Worm (Caenorhabditis elegans) whole organism, young adult: ENCODE results near the gene T05B4.10.

Experiments used
- F33H1.4 ChIP-seq: fragments of 200-800 bp; sonication (Bioruptor generic); IDR thresholded peaks from 2 replicates; pipeline ENCODE4 v1.3.6; 2022; ENCODE audit warnings: missing genetic modification reagents, missing genetic modification characterization, missing compliant biosample characterization
- F57A8.1 ChIP-seq: fragments of 200-800 bp; sonication (Bioruptor generic); optimal IDR thresholded peaks from 2 replicates; lab custom pipeline; 2018; ENCODE audit warnings: mild to moderate bottlenecking, missing genetic modification characterization, moderate library complexity, missing compliant biosample characterization
- Y56A3A.18 ChIP-seq: fragments of 200-800 bp; sonication (Bioruptor generic); IDR thresholded peaks from 2 replicates; pipeline ENCODE4 v1.3.6; 2022; ENCODE audit warnings: missing genetic modification reagents, missing genetic modification characterization, missing compliant biosample characterization
- hrde-1 ChIP-seq: sonication (generic microtip); optimal IDR thresholded peaks from 2 replicates; lab custom pipeline; 2016; ENCODE audit warnings: missing genetic modification characterization, mild to moderate bottlenecking, missing compliant biosample characterization, moderate library complexity, missing genotype, missing genetic modification reagents, borderline replicate concordance
- let-526 ChIP-seq: fragments of 200-800 bp; sonication (Bioruptor generic); IDR thresholded peaks from 2 replicates; pipeline ENCODE4 v1.3.6; 2022; ENCODE audit warnings: missing genetic modification reagents, missing genetic modification characterization, missing compliant biosample characterization
- zim-3 ChIP-seq: sonication (generic microtip); optimal IDR thresholded peaks from 2 replicates; lab custom pipeline; 2017; ENCODE audit warnings: mild to moderate bottlenecking, missing genetic modification characterization, moderate library complexity, missing compliant biosample characterization

DNA sequence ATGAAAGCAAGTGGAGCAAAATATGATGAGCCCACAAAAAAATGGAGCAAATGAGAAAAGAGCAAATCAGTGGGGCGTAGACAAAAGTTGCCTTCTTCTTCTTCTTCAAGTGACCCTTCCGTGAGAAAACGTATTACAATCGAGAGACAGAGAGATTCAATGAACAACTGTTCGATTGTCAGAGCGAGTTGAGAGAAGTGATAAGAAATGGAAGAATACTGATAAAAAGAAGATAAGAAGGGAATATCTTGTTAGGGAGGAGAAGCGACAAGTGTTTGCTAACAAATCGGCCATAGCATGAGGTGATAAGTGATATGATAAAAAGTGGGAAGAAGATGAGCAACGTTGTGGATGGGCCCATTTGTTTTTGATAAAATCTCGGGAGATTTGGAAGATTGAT, 36.8 kb upstream of the T05B4.10 start:
- no peak for TF ChIP-seq F33H1.4 (GFP tag; lab: Robert Waterston, UW)
- TF ChIP-seq hrde-1 (tag; lab: Kevin White, UChicago) = no peak
- no peak for TF ChIP-seq zim-3 (tag; lab: Kevin White, UChicago)
- no peak for TF ChIP-seq Y56A3A.18 (GFP tag; lab: Robert Waterston, UW)
- no peak for TF ChIP-seq let-526
- TF ChIP-seq F57A8.1 = no peak
